Fruit fly (Drosophila melanogaster) S2 (cell line): Measurements from ENCODE around the gene Wnt6.

Source experiments
- CG8478 ChIP-seq: fragments of >200 bp; optimal IDR thresholded peaks from 2 replicates; lab custom pipeline; 2018
- CTCF ChIP-seq, 2 experiments: fragments of >200 bp; optimal IDR thresholded peaks; 2 replicates each; lab custom pipeline; 2018

dm6 chr2L:7339392-7340014 is 6.0 kb downstream of the Wnt6 start:
- TF ChIP-seq CG8478 (lab: Kevin White, UChicago) (no peak), CTCF (optimal IDR thresholded peaks at IDR 0.05; lab: Kevin White, UChicago) (no peak)
